Worm (Caenorhabditis elegans) whole organism, L4 larva: ENCODE measurements around the gene Y46H3D.8.

Experiments used
- F26F4.8 ChIP-seq: fragments of 200-800 bp; sonication (Bioruptor generic); conservative IDR thresholded peaks from 2 replicates; pipeline ENCODE4 v1.3.6; 2022; ENCODE audit warnings: missing genetic modification characterization, missing compliant biosample characterization
- ctbp-1 ChIP-seq: fragments of 200-800 bp; sonication (Bioruptor generic); IDR thresholded peaks from 2 replicates; pipeline ENCODE4 v1.3.6; 2022; ENCODE audit warnings: missing genetic modification reagents, missing genetic modification characterization, missing compliant biosample characterization
- hif-1 ChIP-seq, 2 experiments: sonication (generic microtip); optimal IDR thresholded peaks; 2 replicates each; lab custom pipeline; 2016 to 2017; ENCODE audit warnings: missing compliant biosample characterization in 2 of 2, missing genetic modification characterization in 2 of 2, missing genetic modification reagents in 2 of 2, missing genotype in 2 of 2, mild to moderate bottlenecking in 1 of 2
- mdl-1 ChIP-seq, 2 experiments: fragments of 150-350 bp in 1 of 2; sonication (generic microtip) in 1 of 2; optimal IDR thresholded peaks; 2 replicates each; lab custom pipeline; 2014 to 2017; ENCODE audit warnings: missing biosample characterization in 2 of 2, missing genetic modification characterization in 2 of 2
- mdt-29 ChIP-seq: fragments of 200-800 bp; sonication (Bioruptor generic); IDR thresholded peaks from 2 replicates; pipeline ENCODE4 v1.3.6; 2022; ENCODE audit warnings: missing genetic modification reagents, missing genetic modification characterization, missing compliant biosample characterization
- mes-2 ChIP-seq: sonication (generic microtip); optimal IDR thresholded peaks from 2 replicates; lab custom pipeline; 2016; ENCODE audit warnings: missing genotype, mild to moderate bottlenecking, missing genetic modification characterization, missing compliant biosample characterization; ENCODE audit not compliant: poor library complexity, severe bottlenecking
- nhr-10 ChIP-seq: fragments of 150-350 bp; optimal IDR thresholded peaks from 2 replicates; lab custom pipeline; 2014; ENCODE audit warnings: missing biosample characterization, missing genetic modification characterization
- nhr-76 ChIP-seq: fragments of 150-350 bp; optimal IDR thresholded peaks from 2 replicates; lab custom pipeline; 2014; ENCODE audit warnings: missing biosample characterization, missing genetic modification characterization
- nhr-77 ChIP-seq: fragments of 150-350 bp; optimal IDR thresholded peaks from 2 replicates; lab custom pipeline; 2014; ENCODE audit warnings: missing biosample characterization, missing genetic modification characterization
- snpc-4 ChIP-seq: fragments of 150-350 bp; optimal IDR thresholded peaks from 2 replicates; lab custom pipeline; 2014; ENCODE audit warnings: missing biosample characterization, missing genetic modification characterization
- unc-62 ChIP-seq, 3 experiments: fragments of 150-350 bp in 1 of 3; sonication (generic microtip); optimal IDR thresholded peaks in 2 of 3; peaks in 1 of 3; 1 replicate in 1 of 3; 2 replicates in 2 of 3; lab custom pipeline; 2014 to 2017; ENCODE audit warnings: missing biosample characterization in 3 of 3, missing genetic modification characterization in 3 of 3, missing genetic modification reagents in 3 of 3, missing genotype in 1 of 3
- zag-1 ChIP-seq: fragments of 150-350 bp; optimal IDR thresholded peaks from 2 replicates; lab custom pipeline; 2014; ENCODE audit warnings: missing biosample characterization, missing genetic modification characterization

DNA sequence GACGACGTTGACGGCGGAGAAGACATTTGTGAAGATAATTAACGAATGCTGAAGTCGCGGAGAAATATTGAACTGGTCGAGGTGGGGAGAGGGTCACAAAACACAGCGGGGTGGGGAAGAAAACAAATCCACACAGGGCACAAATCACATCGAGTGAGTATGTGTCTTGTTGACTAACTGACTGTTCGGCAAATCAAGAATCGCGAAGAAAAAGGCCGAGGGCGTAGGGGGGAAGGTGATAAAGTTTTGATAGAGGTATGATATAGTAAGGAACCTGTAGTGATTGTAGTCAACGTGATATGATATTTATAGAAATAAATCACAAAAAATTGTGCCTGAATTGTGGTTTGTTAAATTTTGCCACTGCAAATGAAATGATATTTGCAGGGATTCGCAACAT lies 23.3 kb downstream of the Y46H3D.8 start, which contains the start of gene nhr-178:
- TF ChIP-seq mdl-1 (tag; optimal IDR thresholded peaks at IDR 0.05; lab: Kevin White, UChicago) (peak in 1 of 2 experiments; percentile 45), snpc-4 (tag; lab: Kevin White, UChicago) (no peak), nhr-77 (peak; percentile 99), ctbp-1 (GFP tag; lab: Robert Waterston, UW) (no peak), nhr-76 (no peak), F26F4.8 (GFP tag; lab: Robert Waterston, UW) (no peak), mdt-29 (GFP tag; lab: Robert Waterston, UW) (no peak), mes-2 (tag; lab: Kevin White, UChicago) (no peak), zag-1 (tag; lab: Kevin White, UChicago) (no peak), nhr-10 (tag; lab: Kevin White, UChicago) (no peak), unc-62 (GFP tag; optimal IDR thresholded peaks at IDR 0.05 in 1 of 2; lab: Kevin White, UChicago) (no peak), unc-62 (tag; optimal IDR thresholded peaks at IDR 0.05; lab: Kevin White, UChicago) (no peak), hif-1 (tag; optimal IDR thresholded peaks at IDR 0.05; lab: Kevin White, UChicago) (no peak)
